Worm (Caenorhabditis elegans) whole organism, L2 larva: ENCODE measurements around the gene Y55F3AM.9.

Experiments
- nhr-25 ChIP-seq: fragments of 150-350 bp; sonication (generic microtip); optimal IDR thresholded peaks from 3 replicates; lab custom pipeline; 2014; ENCODE audit warnings: missing biosample characterization, missing genetic modification characterization
- peb-1 ChIP-seq: fragments of 150-350 bp; optimal IDR thresholded peaks from 2 replicates; lab custom pipeline; 2014; ENCODE audit warnings: missing biosample characterization, missing genetic modification characterization
- zag-1 ChIP-seq: fragments of 150-350 bp; optimal IDR thresholded peaks from 2 replicates; lab custom pipeline; 2014; ENCODE audit warnings: missing biosample characterization, missing genetic modification characterization

DNA sequence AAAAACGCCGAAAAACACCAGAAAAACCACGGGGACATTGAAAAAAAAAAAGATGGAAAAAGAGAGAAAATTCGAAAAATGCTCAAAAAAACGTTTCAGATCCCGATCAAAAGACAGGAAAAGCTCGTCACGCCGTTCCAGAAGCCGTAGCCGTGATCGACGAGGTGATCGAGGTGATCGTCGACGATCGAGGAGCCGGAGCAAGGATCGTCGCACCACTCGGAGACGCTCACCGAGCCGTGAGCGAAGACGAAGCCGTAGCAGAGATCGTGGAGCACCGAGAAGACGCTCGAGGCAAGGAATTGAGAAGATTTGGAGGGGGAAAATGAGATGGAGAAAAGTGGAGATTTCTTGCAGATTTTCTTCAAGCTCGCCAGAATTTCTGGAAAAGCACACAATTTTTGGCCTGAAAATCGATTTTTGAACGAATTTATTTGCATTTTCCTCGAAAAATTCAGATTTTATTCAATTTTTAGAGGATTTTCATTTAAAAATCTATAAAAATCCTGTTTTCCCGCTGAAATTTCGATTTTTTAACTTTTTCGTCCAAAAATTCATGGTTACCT, 3.8 kb upstream of the Y55F3AM.9 start:
- no peak for TF ChIP-seq zag-1 (tag; lab: Kevin White, UChicago)
- TF ChIP-seq nhr-25 (tag; lab: Kevin White, UChicago) = no peak
- no peak for TF ChIP-seq peb-1 (tag; lab: Kevin White, UChicago)
